Worm (Caenorhabditis elegans) whole organism, L4 larva: ENCODE results near the gene H04D03.2.

Experiments used
- D1046.2 ChIP-seq: fragments of 200-800 bp; sonication (Bioruptor generic); IDR thresholded peaks from 2 replicates; pipeline ENCODE4 v1.3.6; 2022; ENCODE audit warnings: missing genetic modification characterization, missing compliant biosample characterization
- F37D6.2 ChIP-seq: sonication (generic microtip); optimal IDR thresholded peaks from 2 replicates; lab custom pipeline; 2016; ENCODE audit warnings: mild to moderate bottlenecking, missing genetic modification characterization, missing compliant biosample characterization
- R02D3.7 ChIP-seq: fragments of 150-350 bp; sonication (generic microtip); optimal IDR thresholded peaks from 3 replicates; lab custom pipeline; 2014; ENCODE audit warnings: missing biosample characterization, missing genetic modification characterization
- T20F7.1 ChIP-seq: fragments of 200-800 bp; sonication (Bioruptor generic); optimal IDR thresholded peaks from 2 replicates; lab custom pipeline; 2018; ENCODE audit warnings: mild to moderate bottlenecking, missing genetic modification characterization, missing compliant biosample characterization
- T26A8.4 ChIP-seq: fragments of 200-800 bp; sonication (Bioruptor generic); IDR thresholded peaks from 2 replicates; pipeline ENCODE4 v1.3.6; 2022; ENCODE audit warnings: missing genetic modification characterization, missing compliant biosample characterization
- Y48G9A.11 ChIP-seq: fragments of 200-800 bp; sonication (Bioruptor generic); IDR thresholded peaks from 2 replicates; pipeline ENCODE4 v1.3.6; 2022; ENCODE audit warnings: missing genetic modification reagents, missing genetic modification characterization, missing compliant biosample characterization
- Y75B8A.6 ChIP-seq: fragments of 200-800 bp; sonication (Bioruptor generic); IDR thresholded peaks from 2 replicates; pipeline ENCODE4 v1.3.6; 2022; ENCODE audit warnings: missing genetic modification reagents, missing genetic modification characterization, missing compliant biosample characterization
- ZK337.2 ChIP-seq: fragments of 200-800 bp; sonication (Bioruptor generic); IDR thresholded peaks from 2 replicates; pipeline ENCODE4 v1.3.6; 2022; ENCODE audit warnings: missing genetic modification reagents, missing genetic modification characterization, missing compliant biosample characterization
- ZK546.5 ChIP-seq, 2 experiments: sonication (generic microtip); optimal IDR thresholded peaks; 2 replicates each; lab custom pipeline; 2017; ENCODE audit warnings: missing biosample characterization in 2 of 2, missing genetic modification characterization in 2 of 2
- aha-1 ChIP-seq: fragments of 150-350 bp; peaks from one replicate; lab custom pipeline; 2014; ENCODE audit warnings: missing biosample characterization, missing genetic modification characterization
- arid-1 ChIP-seq: fragments of 200-800 bp; sonication (Bioruptor generic); conservative IDR thresholded peaks from 2 replicates; pipeline ENCODE4 v1.3.6; 2022; ENCODE audit warnings: missing genetic modification reagents, missing genetic modification characterization, missing compliant biosample characterization
- ces-1 ChIP-seq: fragments of 150-350 bp; sonication (generic microtip); optimal IDR thresholded peaks from 4 replicates; lab custom pipeline; 2014; ENCODE audit warnings: missing biosample characterization, missing genetic modification reagents, missing genetic modification characterization
- ctbp-1 ChIP-seq: fragments of 200-800 bp; sonication (Bioruptor generic); IDR thresholded peaks from 2 replicates; pipeline ENCODE4 v1.3.6; 2022; ENCODE audit warnings: missing genetic modification reagents, missing genetic modification characterization, missing compliant biosample characterization
- daf-19 ChIP-seq: fragments of 200-800 bp; sonication (Bioruptor generic); conservative IDR thresholded peaks from 2 replicates; pipeline ENCODE4 v1.3.6; 2022; ENCODE audit warnings: missing genetic modification characterization, missing compliant biosample characterization
- dmd-8 ChIP-seq: fragments of 200-800 bp; sonication (Bioruptor generic); IDR thresholded peaks from 2 replicates; pipeline ENCODE4 v1.3.6; 2022; ENCODE audit warnings: missing genetic modification characterization, missing compliant biosample characterization
- duxl-1 ChIP-seq: sonication (generic microtip); optimal IDR thresholded peaks from 2 replicates; lab custom pipeline; 2016; ENCODE audit warnings: mild to moderate bottlenecking, missing genetic modification characterization, moderate library complexity, missing compliant biosample characterization; ENCODE audit not compliant: poor library complexity
- dve-1 ChIP-seq: sonication (generic microtip); optimal IDR thresholded peaks from 2 replicates; lab custom pipeline; 2017; ENCODE audit warnings: antibody characterized with exemption, mild to moderate bottlenecking, missing genetic modification characterization, missing compliant biosample characterization; ENCODE audit not compliant: insufficient read depth
- egl-27 ChIP-seq: sonication (generic microtip); optimal IDR thresholded peaks from 3 replicates; lab custom pipeline; 2017; ENCODE audit warnings: missing biosample characterization, missing genetic modification reagents, missing genetic modification characterization
- hif-1 ChIP-seq, 2 experiments: sonication (generic microtip); optimal IDR thresholded peaks; 2 replicates each; lab custom pipeline; 2016 to 2017; ENCODE audit warnings: missing compliant biosample characterization in 2 of 2, missing genetic modification characterization in 2 of 2, missing genetic modification reagents in 2 of 2, missing genotype in 2 of 2, mild to moderate bottlenecking in 1 of 2
- hlh-11 ChIP-seq: fragments of 200-800 bp; sonication (Bioruptor generic); optimal IDR thresholded peaks from 2 replicates; lab custom pipeline; 2018; ENCODE audit warnings: mild to moderate bottlenecking, missing genetic modification characterization, missing compliant biosample characterization
- lim-7 ChIP-seq: fragments of 200-800 bp; sonication (Bioruptor generic); IDR thresholded peaks from 2 replicates; pipeline ENCODE4 v1.3.6; 2022; ENCODE audit warnings: missing genetic modification characterization, missing compliant biosample characterization
- lin-38 ChIP-seq: fragments of 200-800 bp; sonication (Bioruptor generic); IDR thresholded peaks from 2 replicates; pipeline ENCODE4 v1.3.6; 2022; ENCODE audit warnings: missing genetic modification reagents, missing genetic modification characterization, missing compliant biosample characterization
- lin-39 ChIP-seq: fragments of 150-350 bp; optimal IDR thresholded peaks from 2 replicates; lab custom pipeline; 2014; ENCODE audit warnings: missing biosample characterization, missing genetic modification reagents, missing genetic modification characterization
- lsy-2 ChIP-seq, 2 experiments: fragments of 150-350 bp in 1 of 2; sonication (generic microtip) in 1 of 2; optimal IDR thresholded peaks; 2 replicates each; lab custom pipeline; 2014 to 2017; ENCODE audit warnings: missing biosample characterization in 2 of 2, missing genetic modification characterization in 2 of 2
- mep-1 ChIP-seq: fragments of 150-350 bp; sonication (generic microtip); optimal IDR thresholded peaks from 3 replicates; lab custom pipeline; 2014; ENCODE audit warnings: missing biosample characterization, missing genetic modification characterization
- mxl-2 ChIP-seq: fragments of 200-800 bp; sonication (Bioruptor generic); conservative IDR thresholded peaks from 2 replicates; pipeline ENCODE4 v1.3.6; 2022; ENCODE audit warnings: missing genetic modification reagents, missing genetic modification characterization, missing compliant biosample characterization
- mxl-3 ChIP-seq: fragments of 200-800 bp; sonication (Bioruptor generic); optimal IDR thresholded peaks from 2 replicates; lab custom pipeline; 2018; ENCODE audit warnings: mild to moderate bottlenecking, missing genetic modification characterization, missing compliant biosample characterization
- nhr-237 ChIP-seq: sonication (generic microtip); optimal IDR thresholded peaks from 2 replicates; lab custom pipeline; 2017; ENCODE audit warnings: missing biosample characterization, missing genetic modification characterization
- nhr-25 ChIP-seq: sonication (generic microtip); optimal IDR thresholded peaks from 2 replicates; lab custom pipeline; 2017; ENCODE audit warnings: missing genetic modification characterization, mild to moderate bottlenecking, missing compliant biosample characterization, antibody characterized with exemption, moderate library complexity, borderline replicate concordance; ENCODE audit not compliant: insufficient read depth
- nhr-28 ChIP-seq: fragments of 150-350 bp; optimal IDR thresholded peaks from 2 replicates; lab custom pipeline; 2014; ENCODE audit warnings: missing biosample characterization, missing genetic modification characterization
- nhr-41 ChIP-seq: fragments of 200-800 bp; sonication (Bioruptor generic); IDR thresholded peaks from 2 replicates; pipeline ENCODE4 v1.3.6; 2022; ENCODE audit warnings: missing genetic modification reagents, missing genetic modification characterization, missing compliant biosample characterization
- nhr-42 ChIP-seq: fragments of 200-800 bp; sonication (Bioruptor generic); IDR thresholded peaks from 2 replicates; pipeline ENCODE4 v1.3.6; 2022; ENCODE audit warnings: missing genetic modification characterization, missing compliant biosample characterization
- nhr-48 ChIP-seq: sonication (generic microtip); optimal IDR thresholded peaks from 2 replicates; lab custom pipeline; 2016; ENCODE audit warnings: mild to moderate bottlenecking, missing genetic modification characterization, missing compliant biosample characterization
- nhr-77 ChIP-seq: fragments of 150-350 bp; optimal IDR thresholded peaks from 2 replicates; lab custom pipeline; 2014; ENCODE audit warnings: missing biosample characterization, missing genetic modification characterization
- pha-4 ChIP-seq, 2 experiments: fragments of 150-350 bp in 1 of 2; fragments of 200-800 bp in 1 of 2; sonication (Bioruptor generic) in 1 of 2; IDR thresholded peaks in 1 of 2; optimal IDR thresholded peaks in 1 of 2; 2 replicates each; pipeline versions ENCODE4 v1.3.6 to Lab custom; 2014 to 2022; ENCODE audit warnings: missing genetic modification characterization in 2 of 2, missing genetic modification reagents in 2 of 2, missing biosample characterization in 1 of 2, missing compliant biosample characterization in 1 of 2
- php-3 ChIP-seq: fragments of 200-800 bp; sonication (Bioruptor generic); IDR thresholded peaks from 2 replicates; pipeline ENCODE4 v1.3.6; 2022; ENCODE audit warnings: missing genetic modification reagents, missing genetic modification characterization, missing compliant biosample characterization
- rbr-2 ChIP-seq: sonication (generic microtip); optimal IDR thresholded peaks from 2 replicates; lab custom pipeline; 2016; ENCODE audit warnings: missing genotype, missing genetic modification characterization, missing compliant biosample characterization
- saeg-2 ChIP-seq: fragments of 200-800 bp; sonication (Bioruptor generic); IDR thresholded peaks from 2 replicates; pipeline ENCODE4 v1.3.6; 2022; ENCODE audit warnings: missing genetic modification reagents, missing genetic modification characterization, missing compliant biosample characterization
- tag-97 ChIP-seq: fragments of 200-800 bp; sonication (Bioruptor generic); IDR thresholded peaks from 2 replicates; pipeline ENCODE4 v1.3.6; 2022; ENCODE audit warnings: missing genetic modification characterization, missing compliant biosample characterization
- unc-130 ChIP-seq: sonication (generic microtip); optimal IDR thresholded peaks from 2 replicates; lab custom pipeline; 2016; ENCODE audit warnings: missing genetic modification reagents, missing genetic modification characterization, missing compliant biosample characterization
- unc-62 ChIP-seq, 3 experiments: fragments of 150-350 bp in 1 of 3; sonication (generic microtip); optimal IDR thresholded peaks in 2 of 3; peaks in 1 of 3; 1 replicate in 1 of 3; 2 replicates in 2 of 3; lab custom pipeline; 2014 to 2017; ENCODE audit warnings: missing biosample characterization in 3 of 3, missing genetic modification characterization in 3 of 3, missing genetic modification reagents in 3 of 3, missing genotype in 1 of 3
- vab-7 ChIP-seq: fragments of 200-800 bp; sonication (Bioruptor generic); IDR thresholded peaks from 2 replicates; pipeline ENCODE4 v1.3.6; 2022; ENCODE audit warnings: missing genetic modification reagents, missing genetic modification characterization, missing compliant biosample characterization
- zfp-3 ChIP-seq: fragments of 200-800 bp; sonication (Bioruptor generic); conservative IDR thresholded peaks from 2 replicates; pipeline ENCODE4 v1.3.6; 2022; ENCODE audit warnings: missing genetic modification reagents, missing genetic modification characterization, missing compliant biosample characterization
- zip-11 ChIP-seq: fragments of 200-800 bp; sonication (Bioruptor generic); IDR thresholded peaks from 2 replicates; pipeline ENCODE4 v1.3.6; 2022; ENCODE audit warnings: missing genetic modification characterization, missing compliant biosample characterization
- zip-2 ChIP-seq: fragments of 150-350 bp; optimal IDR thresholded peaks from 2 replicates; lab custom pipeline; 2014; ENCODE audit warnings: missing biosample characterization, missing genetic modification characterization
- ztf-7 ChIP-seq: fragments of 150-350 bp; optimal IDR thresholded peaks from 2 replicates; lab custom pipeline; 2014; ENCODE audit warnings: missing biosample characterization, missing genetic modification characterization

The H04D03.2 gene

DNA sequence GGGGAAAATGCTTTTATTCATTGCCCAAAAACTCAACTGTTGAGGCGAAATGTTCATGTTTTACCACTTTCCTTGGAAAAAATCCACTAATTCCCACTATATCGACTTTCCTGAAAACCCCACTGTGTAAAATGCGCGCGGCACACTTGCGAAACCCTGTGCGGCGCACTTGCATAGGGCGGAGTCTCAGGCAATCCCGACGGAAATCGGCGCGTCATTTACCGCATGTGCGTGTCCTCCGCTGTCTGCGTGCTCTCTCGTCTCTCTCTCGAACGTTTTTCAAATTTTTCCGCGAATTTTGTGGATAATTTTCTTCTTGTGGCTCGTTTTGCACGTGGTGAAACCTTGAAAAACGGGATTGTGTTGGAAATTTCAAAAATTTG is 18.9 kb upstream of the H04D03.2 start, which contains the start of gene atx-2 (continued):
- peak in 1 of 2 experiments; percentile 30 for TF ChIP-seq ZK546.5 (tag; optimal IDR thresholded peaks at IDR 0.05; lab: Kevin White, UChicago)
- TF ChIP-seq egl-27 (tag; lab: Kevin White, UChicago): no peak
- TF ChIP-seq T20F7.1 (GFP tag; lab: Kevin White, UChicago): no peak
- peak; percentile 91 for TF ChIP-seq aha-1 (tag; lab: Kevin White, UChicago)

DNA sequence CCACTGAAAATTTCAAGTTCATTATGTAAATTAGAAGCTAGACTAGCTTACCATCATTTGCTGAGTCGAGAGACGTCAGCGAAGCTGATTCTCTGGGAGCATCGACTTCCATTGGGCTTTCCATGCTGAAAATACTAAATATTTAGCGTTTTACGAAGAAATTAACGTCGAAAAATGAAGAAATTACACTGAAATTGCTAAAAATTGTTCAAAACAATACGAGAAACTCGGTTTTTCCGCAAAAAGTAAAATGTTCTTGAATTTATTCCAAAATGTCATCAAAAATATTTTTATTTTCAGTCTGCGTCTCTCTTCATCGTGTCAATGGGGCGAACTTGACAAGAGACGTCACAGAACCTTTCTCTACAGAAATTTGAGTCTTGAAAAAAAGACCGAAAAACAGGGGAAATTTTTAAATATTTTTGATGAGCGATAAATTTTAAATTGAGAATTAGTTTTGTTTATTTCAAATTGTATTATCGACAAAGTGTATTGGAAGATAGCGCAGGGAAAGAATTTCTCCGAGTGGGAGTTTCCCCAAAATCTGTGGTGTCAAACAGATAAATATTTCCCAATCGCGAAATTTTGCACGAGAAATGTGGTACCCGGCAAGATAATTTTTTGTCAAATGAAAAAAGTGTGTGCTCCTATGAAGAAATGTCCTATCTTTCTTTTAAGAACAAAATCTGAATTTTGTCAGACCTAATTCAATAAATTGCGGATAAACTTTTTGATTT is 18.4 kb upstream of the H04D03.2 start, which contains the start of gene ecps-1:
TSS of gene ecps-1 (minus strand) at position 125 of the 737 bp plus-strand sequence.
- TF ChIP-seq nhr-28 (tag; lab: Kevin White, UChicago) (peak; percentile 71), T20F7.1 (GFP tag; lab: Kevin White, UChicago) (no peak), vab-7 (peak; percentile 82), nhr-42 (peak; percentile 78), php-3 (GFP tag; lab: Robert Waterston, UW) (0 out of 2 replicates have a peak, but pooled peaks have one; percentile 32), mxl-2 (GFP tag; lab: Robert Waterston, UW) (no peak), T26A8.4 (GFP tag; lab: Robert Waterston, UW) (peak; percentile 60), nhr-237 (tag; lab: Kevin White, UChicago) (no peak), lin-39 (tag; lab: Kevin White, UChicago) (no peak), dve-1 (tag; lab: Kevin White, UChicago) (no peak), ctbp-1 (GFP tag; lab: Robert Waterston, UW) (no peak), lsy-2 (tag; optimal IDR thresholded peaks at IDR 0.05; lab: Kevin White, UChicago) (peak; percentile 55 to 94), tag-97 (GFP tag; lab: Robert Waterston, UW) (no peak), zip-11 (GFP tag; lab: Robert Waterston, UW) (no peak), zip-2 (tag; lab: Kevin White, UChicago) (no peak), ces-1 (GFP tag; lab: Kevin White, UChicago) (peak; percentile 7), ZK337.2 (GFP tag; lab: Robert Waterston, UW) (peak; percentile 77), pha-4 (GFP tag; IDR thresholded peaks at IDR 0.05; lab: Robert Waterston, UW) (0 out of 2 replicates have a peak, but pooled peaks have one; percentile 74), pha-4 (tag; optimal IDR thresholded peaks at IDR 0.05; lab: Kevin White, UChicago) (peak; percentile 79), nhr-77 (tag; lab: Kevin White, UChicago) (peak; percentile 84), duxl-1 (tag; lab: Kevin White, UChicago) (peak; percentile 80), nhr-48 (tag; lab: Kevin White, UChicago) (no peak), Y75B8A.6 (GFP tag; lab: Robert Waterston, UW) (no peak), hif-1 (tag; optimal IDR thresholded peaks at IDR 0.05; lab: Kevin White, UChicago) (peak in 1 of 2 experiments; percentile 92), ztf-7 (tag; lab: Kevin White, UChicago) (peak; percentile 43), nhr-41 (no peak), mep-1 (peak; percentile 94), dmd-8 (GFP tag; lab: Robert Waterston, UW) (no peak), D1046.2 (no peak), mxl-3 (GFP tag; lab: Kevin White, UChicago) (peak; percentile 74), lin-38 (GFP tag; lab: Robert Waterston, UW) (peak; percentile 99), hlh-11 (tag; lab: Kevin White, UChicago) (peak; percentile 70), lim-7 (GFP tag; lab: Robert Waterston, UW) (no peak), unc-130 (GFP tag; lab: Kevin White, UChicago) (peak; percentile 94), nhr-25 (tag; lab: Kevin White, UChicago) (peak; percentile 28), arid-1 (GFP tag; lab: Robert Waterston, UW) (peak; percentile 86), Y48G9A.11 (GFP tag; lab: Robert Waterston, UW) (peak; percentile 78), R02D3.7 (tag; lab: Kevin White, UChicago) (no peak), egl-27 (tag; lab: Kevin White, UChicago) (no peak), zfp-3 (GFP tag; lab: Robert Waterston, UW) (0 out of 2 replicates have a peak, but pooled peaks have one; percentile 66), rbr-2 (peak; percentile 60), daf-19 (no peak), saeg-2 (GFP tag; lab: Robert Waterston, UW) (no peak), F37D6.2 (tag; lab: Kevin White, UChicago) (peak; percentile 24), unc-62 (GFP tag; optimal IDR thresholded peaks at IDR 0.05 in 1 of 2; lab: Kevin White, UChicago) (no peak), unc-62 (tag; optimal IDR thresholded peaks at IDR 0.05; lab: Kevin White, UChicago) (no peak)
